Worm (Caenorhabditis elegans): ENCODE results near the gene atg-2.

The atg-2 gene

ce11 chrX:6804857-6805256, 1.7 kb upstream of the atg-2 start (continued):
- TF ChIP-seq lin-11 (tag; optimal IDR thresholded peaks at IDR 0.05) (peak; percentile 17), gmeb-1 (tag; optimal IDR thresholded peaks at IDR 0.05) (peak; percentile 92), ama-1 (optimal IDR thresholded peaks at IDR 0.05) (peak; percentile 57), mdl-1 (tag; optimal IDR thresholded peaks at IDR 0.05) (no peak), nhr-237 (tag; optimal IDR thresholded peaks at IDR 0.05) (no peak), ztf-11 (tag; optimal IDR thresholded peaks at IDR 0.05) (no peak), elt-1 (tag; optimal IDR thresholded peaks at IDR 0.05) (no peak), egl-27 (tag; optimal IDR thresholded peaks at IDR 0.05) (no peak), nhr-6 (tag; optimal IDR thresholded peaks at IDR 0.05) (no peak), sma-3 (GFP tag; optimal IDR thresholded peaks at IDR 0.05) (peak; percentile 12), snpc-4 (tag; optimal IDR thresholded peaks at IDR 0.05) (no peak), alr-1 (tag; optimal IDR thresholded peaks at IDR 0.05) (no peak), nhr-77 (tag; optimal IDR thresholded peaks at IDR 0.05) (no peak)

- TF ChIP-seq nhr-11 (tag; optimal IDR thresholded peaks at IDR 0.05): no peak
- TF ChIP-seq C34F6.9 (tag; optimal IDR thresholded peaks at IDR 0.05): peak; percentile 8
- peak in 1 of 2 experiments; percentile 8 for TF ChIP-seq lsy-2 (tag; optimal IDR thresholded peaks at IDR 0.05)
- peak; percentile 22 for TF ChIP-seq mab-5 (tag; optimal IDR thresholded peaks at IDR 0.05)
- peak; percentile 36 for TF ChIP-seq unc-55 (GFP tag; optimal IDR thresholded peaks at IDR 0.05)
These were observed 1.1 kb upstream of the atg-2 start for ce11 chrX:6805427-6805826.

- TF ChIP-seq nhr-129 (tag; optimal IDR thresholded peaks at IDR 0.05) (peak; percentile 66), nhr-11 (tag; optimal IDR thresholded peaks at IDR 0.05) (no peak), sma-3 (GFP tag; optimal IDR thresholded peaks at IDR 0.05) (peak; percentile 10), sma-9 (GFP tag; optimal IDR thresholded peaks at IDR 0.05) (peak; percentile 42), sma-9 (tag; optimal IDR thresholded peaks at IDR 0.05) (no peak), unc-55 (GFP tag; optimal IDR thresholded peaks at IDR 0.05) (peak; percentile 13)
These were observed 736 bp downstream of the atg-2 start for ce11 chrX:6807137-6807861.

ce11 chrX:6808239-6808638, 1.7 kb downstream of the atg-2 start:
- TF ChIP-seq snpc-4 (tag; optimal IDR thresholded peaks at IDR 0.05): no peak
- TF ChIP-seq ama-1 (optimal IDR thresholded peaks at IDR 0.05): no peak
- TF ChIP-seq nhr-129 (tag; optimal IDR thresholded peaks at IDR 0.05): no peak
- TF ChIP-seq C34F6.9 (tag; optimal IDR thresholded peaks at IDR 0.05): peak; percentile 57
- TF ChIP-seq ceh-16 (tag; optimal IDR thresholded peaks at IDR 0.05): no peak
- peak; percentile 26 for TF ChIP-seq unc-55 (GFP tag; optimal IDR thresholded peaks at IDR 0.05)
- peak; percentile 23 for TF ChIP-seq nhr-25 (tag; optimal IDR thresholded peaks at IDR 0.05)
- peak; percentile 26 for TF ChIP-seq Y55F3AM.14 (GFP tag; optimal IDR thresholded peaks at IDR 0.05)
- peak; percentile 82 for TF ChIP-seq blmp-1 (tag; optimal IDR thresholded peaks at IDR 0.05; ENCODE audit: insufficient read depth)
- no peak for TF ChIP-seq aly-2 (tag; optimal IDR thresholded peaks at IDR 0.05)
- no peak for TF ChIP-seq F13H6.1 (tag; optimal IDR thresholded peaks at IDR 0.05)
- TF ChIP-seq elt-1 (tag; optimal IDR thresholded peaks at IDR 0.05): no peak

ce11 chrX:6808640-6809039, 2.1 kb downstream of the atg-2 start:
- TF ChIP-seq elt-1 (tag; optimal IDR thresholded peaks at IDR 0.05): no peak
- TF ChIP-seq F13H6.1 (tag; optimal IDR thresholded peaks at IDR 0.05): no peak
- TF ChIP-seq gmeb-1 (tag; optimal IDR thresholded peaks at IDR 0.05): peak; percentile 41
- TF ChIP-seq ztf-1 (GFP tag; conservative IDR thresholded peaks at IDR 0.05): no peak
- peak; percentile 10 for TF ChIP-seq ceh-16 (tag; optimal IDR thresholded peaks at IDR 0.05)
- no peak for TF ChIP-seq mbf-1 (tag; optimal IDR thresholded peaks at IDR 0.05)
- TF ChIP-seq nhr-25 (tag; optimal IDR thresholded peaks at IDR 0.05): peak; percentile 59
- peak; percentile 64 for TF ChIP-seq crh-2 (tag; optimal IDR thresholded peaks at IDR 0.05)
- no peak for TF ChIP-seq unc-39 (tag; optimal IDR thresholded peaks at IDR 0.05)
- no peak for TF ChIP-seq sem-4 (tag; optimal IDR thresholded peaks at IDR 0.05)
- peak; percentile 32 for TF ChIP-seq fos-1 (tag; optimal IDR thresholded peaks at IDR 0.05)
- TF ChIP-seq nhr-129 (tag; optimal IDR thresholded peaks at IDR 0.05): peak; percentile 64
- TF ChIP-seq snpc-4 (tag; optimal IDR thresholded peaks at IDR 0.05): no peak
- no peak for TF ChIP-seq unc-55 (GFP tag; optimal IDR thresholded peaks at IDR 0.05)
- no peak for TF ChIP-seq nhr-12 (tag; optimal IDR thresholded peaks at IDR 0.05)
- peak; percentile 14 for TF ChIP-seq sma-9 (GFP tag; optimal IDR thresholded peaks at IDR 0.05)
- TF ChIP-seq sma-9 (tag; optimal IDR thresholded peaks at IDR 0.05): no peak
- TF ChIP-seq elt-3 (tag; optimal IDR thresholded peaks at IDR 0.05): no peak
- TF ChIP-seq nhr-21 (tag; optimal IDR thresholded peaks at IDR 0.05): peak; percentile 11
- peak; percentile 19 for TF ChIP-seq sma-3 (GFP tag; optimal IDR thresholded peaks at IDR 0.05)

Measured in whole organism, L2 larva.